Worm (Caenorhabditis elegans) whole organism, late embryonic: Measurements from ENCODE around the gene col-186.

Source experiments
- ama-1 ChIP-seq: fragments of 150-350 bp; optimal IDR thresholded peaks from 2 replicates; lab custom pipeline; 2014
- dve-1 ChIP-seq: sonication (generic microtip); optimal IDR thresholded peaks from 2 replicates; lab custom pipeline; 2017; ENCODE audit warnings: antibody characterized with exemption, mild to moderate bottlenecking, missing genetic modification characterization, missing compliant biosample characterization
- elt-4 ChIP-seq: sonication (generic microtip); optimal IDR thresholded peaks from 2 replicates; lab custom pipeline; 2016; ENCODE audit warnings: missing genetic modification characterization, missing compliant biosample characterization
- tbx-2 ChIP-seq: sonication (generic microtip); optimal IDR thresholded peaks from 2 replicates; lab custom pipeline; 2016; ENCODE audit warnings: missing genetic modification characterization, missing compliant biosample characterization
- tbx-7 ChIP-seq: sonication (generic microtip); optimal IDR thresholded peaks from 2 replicates; lab custom pipeline; 2016; ENCODE audit warnings: missing genotype, missing genetic modification characterization, missing compliant biosample characterization
- unc-3 ChIP-seq, 2 experiments: fragments of 200-800 bp in 1 of 2; sonication (Bioruptor generic) in 1 of 2; sonication (generic microtip) in 1 of 2; conservative IDR thresholded peaks in 1 of 2; optimal IDR thresholded peaks in 1 of 2; 2 replicates each; pipeline versions ENCODE4 v1.3.6 to Lab custom; 2016 to 2022; ENCODE audit warnings: missing compliant biosample characterization in 2 of 2, missing genetic modification characterization in 2 of 2, missing genetic modification reagents in 1 of 2
- unc-86 ChIP-seq: sonication (generic microtip); optimal IDR thresholded peaks from 2 replicates; lab custom pipeline; 2016; ENCODE audit warnings: missing genetic modification characterization, missing compliant biosample characterization

DNA sequence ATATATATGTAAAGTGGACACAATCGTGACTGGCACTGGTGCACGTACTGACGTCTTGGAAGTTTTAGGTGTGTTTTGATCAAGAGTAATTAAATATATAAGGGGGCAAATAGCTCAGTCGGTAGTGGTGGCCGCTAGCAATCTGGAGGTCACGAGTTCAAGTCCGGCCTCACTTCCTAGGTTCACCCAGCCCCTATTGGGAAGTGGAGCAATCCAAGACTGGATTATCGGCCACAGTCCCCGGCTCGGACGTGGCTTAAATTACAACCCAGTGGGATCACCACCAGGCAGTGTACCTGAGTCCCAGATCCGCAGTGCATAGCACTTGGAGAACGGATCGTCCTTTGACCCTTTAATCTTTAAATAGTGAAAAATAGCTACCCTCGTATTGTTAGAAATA, 45.9 kb downstream of the col-186 start:
- TF ChIP-seq unc-86 (tag; lab: Kevin White, UChicago) (no peak), dve-1 (tag; lab: Kevin White, UChicago) (no peak), tbx-2 (tag; lab: Kevin White, UChicago) (no peak), tbx-7 (tag; lab: Kevin White, UChicago) (no peak), ama-1 (lab: Kevin White, UChicago) (no peak), unc-3 (GFP tag; conservative IDR thresholded peaks at IDR 0.05; lab: Robert Waterston, UW) (no peak), unc-3 (tag; optimal IDR thresholded peaks at IDR 0.05; lab: Kevin White, UChicago) (no peak), elt-4 (tag; lab: Kevin White, UChicago) (no peak)
